Worm (Caenorhabditis elegans): ENCODE data around the gene Y39F10A.1.

Gene Y39F10A.1

DNA sequence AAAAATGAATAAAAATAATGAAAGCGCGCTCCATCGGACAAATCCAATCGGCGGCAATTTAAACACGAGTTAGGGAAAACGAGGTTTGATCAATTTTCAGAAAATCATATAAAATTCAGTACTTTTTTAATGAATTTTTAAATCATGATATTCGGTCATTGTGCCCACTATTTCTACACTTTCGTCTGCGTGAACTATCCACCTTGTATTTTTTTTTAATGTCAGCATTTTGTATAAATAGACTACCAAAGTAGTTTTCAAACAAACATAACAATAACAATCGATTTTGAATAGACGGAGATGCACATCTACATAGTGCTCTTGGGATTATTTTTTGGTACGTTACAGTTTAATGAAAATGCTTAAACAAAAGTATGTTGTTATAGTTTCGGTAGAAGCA is 13.0 kb downstream of the Y39F10A.1 start, which contains the start of gene F46F5.15:
TSS of gene F46F5.15 (plus strand) at position 301 of the 400 bp plus-strand sequence.
- TF ChIP-seq unc-62 (GFP tag; optimal IDR thresholded peaks at IDR 0.05) (no peak), alr-1 (tag; optimal IDR thresholded peaks at IDR 0.05) (no peak), ceh-16 (tag; optimal IDR thresholded peaks at IDR 0.05) (no peak), elt-3 (tag; optimal IDR thresholded peaks at IDR 0.05) (no peak), nhr-12 (tag; optimal IDR thresholded peaks at IDR 0.05) (no peak)

DNA sequence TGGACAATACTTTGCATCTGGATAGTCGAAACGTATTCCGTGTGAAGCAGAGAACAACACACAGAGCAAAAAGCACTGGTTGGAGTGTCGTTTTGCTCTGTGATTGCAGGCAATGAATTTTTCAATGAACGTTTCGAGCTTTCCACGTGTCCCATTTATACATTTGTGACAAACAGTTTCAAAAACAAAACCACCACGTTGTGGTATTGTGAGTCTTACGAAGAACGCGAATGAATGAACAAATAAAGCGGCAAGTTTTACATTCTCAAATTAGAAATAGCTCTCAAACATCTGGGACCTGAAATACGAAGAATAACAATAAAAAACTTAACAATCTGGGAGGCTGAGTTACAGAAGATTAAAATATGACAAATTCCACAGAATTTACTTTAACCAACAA is 16.7 kb downstream of the Y39F10A.1 start, which contains the start of gene F46F5.1:
TSS of gene F46F5.1 (minus strand) at position 101 of the 400 bp plus-strand sequence.
- TF ChIP-seq zag-1 (tag; optimal IDR thresholded peaks at IDR 0.05), result no peak
- TF ChIP-seq nhr-77 (tag; optimal IDR thresholded peaks at IDR 0.05), result no peak
- TF ChIP-seq ztf-4 (tag; optimal IDR thresholded peaks at IDR 0.05), result no peak
- no peak for TF ChIP-seq ceh-16 (tag; optimal IDR thresholded peaks at IDR 0.05)
- TF ChIP-seq nhr-237 (tag; optimal IDR thresholded peaks at IDR 0.05), result no peak

DNA sequence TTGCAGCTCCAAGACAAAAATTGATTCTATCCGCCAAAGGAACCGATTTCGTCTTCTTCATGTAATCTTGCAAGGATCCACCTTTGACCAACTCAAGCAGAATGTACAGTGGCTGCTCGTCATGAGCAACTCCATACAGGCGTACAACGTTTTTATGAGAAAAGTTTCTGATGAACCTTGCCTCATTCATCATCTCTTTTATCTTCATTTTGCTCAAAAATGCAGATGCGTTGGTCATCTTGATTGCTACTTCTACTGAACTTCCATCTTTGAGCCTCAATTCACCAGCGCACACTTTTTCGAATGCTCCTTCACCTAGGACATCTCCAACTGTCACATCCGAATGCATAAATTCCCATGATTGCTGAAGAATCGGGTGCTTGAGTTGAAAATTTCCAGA is 21.8 kb downstream of the Y39F10A.1 start:
- TF ChIP-seq nhr-129 (tag; optimal IDR thresholded peaks at IDR 0.05) (no peak), gmeb-1 (tag; optimal IDR thresholded peaks at IDR 0.05) (no peak), mdl-1 (tag; optimal IDR thresholded peaks at IDR 0.05) (no peak), sma-3 (GFP tag; optimal IDR thresholded peaks at IDR 0.05) (no peak), nhr-6 (tag; optimal IDR thresholded peaks at IDR 0.05) (no peak), ztf-4 (tag; optimal IDR thresholded peaks at IDR 0.05) (no peak), ZK546.5 (tag; optimal IDR thresholded peaks at IDR 0.05) (no peak), blmp-1 (tag; optimal IDR thresholded peaks at IDR 0.05; ENCODE audit: insufficient read depth) (no peak), ztf-11 (tag; optimal IDR thresholded peaks at IDR 0.05) (no peak), elt-1 (tag; optimal IDR thresholded peaks at IDR 0.05) (no peak), zag-1 (tag; optimal IDR thresholded peaks at IDR 0.05) (no peak), egl-27 (tag; optimal IDR thresholded peaks at IDR 0.05) (no peak), dmd-4 (tag; optimal IDR thresholded peaks at IDR 0.05) (no peak), F13H6.1 (tag; optimal IDR thresholded peaks at IDR 0.05) (no peak), nhr-21 (tag; optimal IDR thresholded peaks at IDR 0.05) (no peak), sma-9 (GFP tag; optimal IDR thresholded peaks at IDR 0.05) (no peak), sma-9 (tag; optimal IDR thresholded peaks at IDR 0.05) (no peak), nhr-10 (tag; optimal IDR thresholded peaks at IDR 0.05) (no peak), unc-39 (tag; optimal IDR thresholded peaks at IDR 0.05) (no peak), ztf-1 (GFP tag; conservative IDR thresholded peaks at IDR 0.05) (no peak), R02D3.7 (tag; optimal IDR thresholded peaks at IDR 0.05) (no peak)

DNA sequence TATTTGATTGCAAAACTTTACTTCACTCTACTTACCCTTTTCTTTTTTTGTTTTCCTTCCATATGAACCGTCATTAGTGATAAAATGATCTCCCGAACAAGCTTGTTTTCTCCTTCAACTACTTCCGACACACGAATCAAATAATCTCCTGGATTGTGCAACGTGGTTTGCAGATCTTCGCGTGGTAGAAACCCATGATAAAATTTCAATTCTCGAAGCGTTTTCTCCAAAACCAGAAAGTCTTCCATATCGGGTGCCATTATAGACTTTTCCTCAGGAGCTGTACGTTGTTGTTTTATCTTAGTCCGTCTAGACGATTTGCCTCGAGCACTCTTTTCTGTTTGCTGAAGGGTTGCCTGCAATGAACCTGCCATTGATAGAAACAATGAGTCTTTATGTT is 22.3 kb downstream of the Y39F10A.1 start:
- TF ChIP-seq F13H6.1 (tag; optimal IDR thresholded peaks at IDR 0.05) (no peak), ceh-82 (tag; optimal IDR thresholded peaks at IDR 0.05) (no peak), R02D3.7 (tag; optimal IDR thresholded peaks at IDR 0.05) (no peak), egl-27 (tag; optimal IDR thresholded peaks at IDR 0.05) (no peak), nhr-77 (tag; optimal IDR thresholded peaks at IDR 0.05) (no peak), unc-55 (GFP tag; optimal IDR thresholded peaks at IDR 0.05) (no peak), nhr-129 (tag; optimal IDR thresholded peaks at IDR 0.05) (no peak), sem-4 (tag; optimal IDR thresholded peaks at IDR 0.05) (no peak)

DNA sequence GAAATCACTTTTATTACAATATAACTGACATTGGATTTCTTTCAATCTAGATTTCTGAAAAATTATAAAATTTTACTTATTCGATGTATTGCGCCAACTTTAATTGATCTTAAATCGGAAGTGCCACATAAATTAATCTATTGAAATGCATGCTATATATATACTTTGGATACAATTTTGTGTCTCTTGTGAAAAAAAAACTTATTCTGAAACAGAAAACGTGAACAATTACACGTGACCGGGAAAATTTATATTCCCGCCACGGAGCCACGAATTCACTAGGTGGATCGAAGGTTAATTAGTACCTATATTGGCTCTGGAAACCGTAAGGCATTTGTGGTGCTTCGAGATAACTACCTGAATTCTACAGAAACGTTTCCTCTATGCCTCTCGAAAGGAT is 24.6 kb downstream of the Y39F10A.1 start, which contains the start of gene F46F5.14:
TSS of gene F46F5.14 (plus strand) at position 301 of the 400 bp plus-strand sequence.
- TF ChIP-seq alr-1 (tag; optimal IDR thresholded peaks at IDR 0.05) (no peak), lin-13 (GFP tag; optimal IDR thresholded peaks at IDR 0.05) (no peak), nhr-6 (tag; optimal IDR thresholded peaks at IDR 0.05) (no peak), skn-1 (tag; optimal IDR thresholded peaks at IDR 0.05) (no peak), blmp-1 (tag; optimal IDR thresholded peaks at IDR 0.05; ENCODE audit: insufficient read depth) (no peak), gmeb-1 (tag; optimal IDR thresholded peaks at IDR 0.05) (no peak), ZK546.5 (tag; optimal IDR thresholded peaks at IDR 0.05) (no peak), mdl-1 (tag; optimal IDR thresholded peaks at IDR 0.05) (no peak), zag-1 (tag; optimal IDR thresholded peaks at IDR 0.05) (no peak), unc-55 (GFP tag; optimal IDR thresholded peaks at IDR 0.05) (no peak), mab-5 (tag; optimal IDR thresholded peaks at IDR 0.05) (no peak), aly-2 (tag; optimal IDR thresholded peaks at IDR 0.05) (no peak)

All from whole organism, L2 larva.